Worm (Caenorhabditis elegans): ENCODE measurements around the gene spe-41.

Gene spe-41

DNA sequence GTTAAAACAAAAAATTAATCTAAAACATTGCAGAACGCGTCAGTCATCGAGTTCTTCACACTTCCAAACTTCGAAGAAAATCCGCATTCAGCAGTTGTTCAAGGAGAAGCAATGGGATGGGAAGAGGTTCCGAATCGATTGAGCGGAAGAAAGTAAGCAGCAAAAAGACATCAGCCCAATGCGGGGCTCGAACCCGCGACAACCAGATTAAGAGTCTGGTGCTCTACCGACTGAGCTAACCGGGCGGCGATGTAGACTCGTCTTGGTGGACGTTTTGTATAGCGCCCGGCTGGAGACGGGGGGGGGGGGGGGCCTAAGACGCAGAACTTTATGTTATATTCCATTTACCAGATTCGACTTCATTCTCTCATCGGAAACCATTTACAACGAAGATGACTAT lies 17.3 kb downstream of the spe-41 start (continued):
- TF ChIP-seq T26A5.8 (tag; optimal IDR thresholded peaks at IDR 0.05) (no peak), cebp-1 (GFP tag; IDR thresholded peaks at IDR 0.05) (no peak), cebp-1 (tag; optimal IDR thresholded peaks at IDR 0.05) (peak; percentile 10), egrh-3 (GFP tag; IDR thresholded peaks at IDR 0.05) (peak; percentile 64; the same call in 1 of the 2 replicates), snpc-3.4 (tag; optimal IDR thresholded peaks at IDR 0.05) (no peak), ZK185.1 (tag; optimal IDR thresholded peaks at IDR 0.05; ENCODE audit: poor library complexity, severe bottlenecking) (no peak), lag-1 (GFP tag; IDR thresholded peaks at IDR 0.05) (no peak), mxl-1 (tag; optimal IDR thresholded peaks at IDR 0.05) (no peak), F37B4.10 (GFP tag; IDR thresholded peaks at IDR 0.05) (no peak), F49E8.2 (tag; optimal IDR thresholded peaks at IDR 0.05; ENCODE audit: insufficient read depth) (no peak), him-1 (tag; optimal IDR thresholded peaks at IDR 0.05) (peak; percentile 22), let-607 (tag; optimal IDR thresholded peaks at IDR 0.05) (no peak), lsy-27 (tag; optimal IDR thresholded peaks at IDR 0.05; ENCODE audit: borderline replicate concordance, insufficient read depth) (no peak), tbx-9 (tag; optimal IDR thresholded peaks at IDR 0.05; ENCODE audit: borderline replicate concordance) (no peak), akir-1 (GFP tag; optimal IDR thresholded peaks at IDR 0.05) (no peak), hlh-26 (GFP tag; conservative IDR thresholded peaks at IDR 0.05) (no peak), ceh-100 (GFP tag; IDR thresholded peaks at IDR 0.05) (no peak; the same call in 1 of the 2 replicates), chd-7 (tag; optimal IDR thresholded peaks at IDR 0.05) (peak; percentile 40), ztf-26 (tag; optimal IDR thresholded peaks at IDR 0.05) (no peak), nhr-120 (GFP tag; IDR thresholded peaks at IDR 0.05) (no peak), Y95B8A.8 (GFP tag; IDR thresholded peaks at IDR 0.05) (no peak), ekl-4 (GFP tag; IDR thresholded peaks at IDR 0.05) (peak; percentile 65; the same call in 1 of the 2 replicates), F55B11.4 (tag; optimal IDR thresholded peaks at IDR 0.05; ENCODE audit: borderline replicate concordance, insufficient read depth) (no peak), ztf-28 (GFP tag; IDR thresholded peaks at IDR 0.05) (no peak), hmg-1.2 (GFP tag; IDR thresholded peaks at IDR 0.05) (peak; percentile 34; the same call in 1 of the 2 replicates), zfh-2 (GFP tag; conservative IDR thresholded peaks at IDR 0.05) (peak; percentile 75), ets-4 (GFP tag; optimal IDR thresholded peaks at IDR 0.05) (no peak), dpl-1 (GFP tag; optimal IDR thresholded peaks at IDR 0.05) (no peak)

DNA sequence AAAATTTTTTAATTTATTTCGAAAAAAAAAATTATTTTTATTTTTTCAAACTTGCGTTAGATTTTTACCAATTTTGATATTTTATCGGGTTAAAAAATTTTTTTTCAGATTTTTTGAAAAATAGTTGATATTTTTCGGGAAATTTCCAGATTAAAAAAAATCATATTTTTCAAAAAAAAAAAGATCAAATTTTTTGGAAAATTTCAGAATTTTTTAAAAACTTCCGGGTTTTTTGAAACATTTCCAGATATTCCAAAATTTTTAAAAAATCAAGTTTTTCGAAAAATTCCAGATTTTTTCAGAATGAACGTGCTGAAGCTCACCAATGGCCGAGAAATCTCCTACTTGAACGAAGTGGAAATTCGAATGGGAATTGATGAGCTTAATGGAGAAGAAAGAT lies 18.6 kb downstream of the spe-41 start, which contains the start of gene metl-18:
Gene metl-18, plus strand, starts transcription at position 301 of the 400 bp plus-strand sequence.
- no peak for TF ChIP-seq ceh-91 (GFP tag; IDR thresholded peaks at IDR 0.05)
- no peak for TF ChIP-seq ztf-3 (GFP tag; optimal IDR thresholded peaks at IDR 0.05)
- TF ChIP-seq madf-8 (GFP tag; conservative IDR thresholded peaks at IDR 0.05), result no peak
- TF ChIP-seq lir-1 (GFP tag; conservative IDR thresholded peaks at IDR 0.05), result no peak
- TF ChIP-seq snpc-1.1 (tag; optimal IDR thresholded peaks at IDR 0.05; ENCODE audit: insufficient read depth), result no peak
- TF ChIP-seq dpff-1 (tag; optimal IDR thresholded peaks at IDR 0.05), result no peak
- TF ChIP-seq sptf-2 (GFP tag; optimal IDR thresholded peaks at IDR 0.05), result no peak
- TF ChIP-seq F23B12.7 (tag; optimal IDR thresholded peaks at IDR 0.05; ENCODE audit: insufficient read depth), result no peak
- TF ChIP-seq sdz-38 (tag; optimal IDR thresholded peaks at IDR 0.05), result no peak
- no peak for TF ChIP-seq sea-2 (GFP tag; IDR thresholded peaks at IDR 0.05)
- no peak for TF ChIP-seq hmg-20 (GFP tag; IDR thresholded peaks at IDR 0.05)
- TF ChIP-seq Y95B8A.8 (GFP tag; IDR thresholded peaks at IDR 0.05), result no peak
- no peak for TF ChIP-seq fkh-3 (tag; optimal IDR thresholded peaks at IDR 0.05)
- no peak for TF ChIP-seq let-607 (tag; optimal IDR thresholded peaks at IDR 0.05)
- no peak for TF ChIP-seq him-1 (tag; optimal IDR thresholded peaks at IDR 0.05)
- no peak for TF ChIP-seq snpc-1.3 (tag; optimal IDR thresholded peaks at IDR 0.05; ENCODE audit: insufficient read depth)
- no peak for TF ChIP-seq chd-7 (tag; optimal IDR thresholded peaks at IDR 0.05)

All from whole organism, young adult.